Fruit fly (Drosophila melanogaster) whole organism: Measurements from ENCODE around the gene mia.

Source experiments
- CG8478 ChIP-seq: fragments of >200 bp; optimal IDR thresholded peaks from 2 replicates; lab custom pipeline; 2018; ENCODE audit warnings: inconsistent platforms
- Dll ChIP-seq: fragments of >200 bp; optimal IDR thresholded peaks from 2 replicates; lab custom pipeline; 2017
- EcR ChIP-seq, 2 experiments: fragments of >200 bp; optimal IDR thresholded peaks; 2 replicates each; lab custom pipeline; 2017; ENCODE audit warnings: missing biosample characterization in 2 of 2, missing genetic modification characterization in 2 of 2, missing genetic modification reagents in 2 of 2
- pan ChIP-seq: fragments of >200 bp; optimal IDR thresholded peaks from 2 replicates; lab custom pipeline; 2017
- psq ChIP-seq: fragments of >200 bp; optimal IDR thresholded peaks from 2 replicates; lab custom pipeline; 2017
- usp ChIP-seq: fragments of >200 bp; optimal IDR thresholded peaks from 2 replicates; lab custom pipeline; 2017; ENCODE audit warnings: missing biosample characterization, missing genetic modification characterization, mixed read lengths

mia gene

DNA sequence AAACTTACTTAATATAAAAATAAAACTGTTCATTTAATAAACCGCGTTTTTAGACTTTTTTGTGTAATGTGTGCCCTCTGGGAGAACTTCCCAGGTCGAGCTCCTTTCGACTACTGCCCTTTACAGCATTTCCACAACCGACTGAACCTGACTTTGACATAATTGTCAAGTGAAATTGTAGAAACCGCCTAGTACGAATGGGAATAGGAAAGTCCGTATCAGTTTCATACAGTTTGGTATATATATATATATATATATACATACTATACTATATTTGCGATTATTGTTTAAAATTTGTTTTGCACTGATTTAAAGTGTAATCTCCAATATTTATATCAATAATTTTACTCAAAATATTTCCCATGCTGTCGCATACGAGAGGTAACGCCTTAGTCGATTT is at the start of gene mia:
Gene mia, minus strand, starts transcription at position 101 of the 400 bp plus-strand sequence.
- TF ChIP-seq CG8478 (lab: Kevin White, UChicago) (no peak), usp (GFP tag; lab: Kevin White, UChicago) (no peak), EcR (GFP tag; optimal IDR thresholded peaks at IDR 0.05; lab: Kevin White, UChicago) (no peak), psq (lab: Kevin White, UChicago) (no peak), pan (no peak), Dll (no peak)

DNA sequence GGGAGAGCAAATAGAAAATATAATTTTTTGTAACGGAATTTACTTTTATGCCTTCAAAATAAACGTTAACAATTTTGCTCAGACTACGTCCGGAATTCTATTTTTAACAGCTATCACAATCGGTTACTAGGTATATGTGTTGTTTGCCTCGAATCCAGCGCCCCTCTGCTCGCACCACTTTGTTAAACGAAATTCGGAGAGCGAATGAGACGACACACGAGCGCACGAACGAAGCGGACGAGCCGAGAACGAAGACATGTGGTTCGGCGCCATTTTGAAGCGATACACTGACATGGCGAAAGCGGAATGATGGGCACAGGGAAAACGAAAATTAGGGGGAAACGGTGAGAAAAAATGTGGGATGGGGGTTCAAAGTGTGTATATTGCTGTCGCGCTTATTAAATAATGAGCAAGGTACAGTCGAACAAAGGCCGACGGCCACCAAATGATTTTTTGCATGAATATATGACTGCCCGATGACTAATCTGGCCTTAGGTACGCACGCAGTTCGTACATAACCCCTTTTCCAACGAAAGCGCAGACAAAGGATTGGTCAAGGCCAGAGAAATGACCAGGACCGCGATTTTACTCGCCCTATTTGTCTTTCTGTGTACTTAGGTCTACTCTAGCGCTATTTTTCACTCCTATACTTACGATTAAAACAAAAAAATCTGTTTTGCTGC is 49.5 kb upstream of the mia start:
- no peak for TF ChIP-seq psq (lab: Kevin White, UChicago)
- no peak for TF ChIP-seq Dll
- TF ChIP-seq CG8478 (lab: Kevin White, UChicago), result no peak
- no peak for TF ChIP-seq pan
- TF ChIP-seq EcR (GFP tag; optimal IDR thresholded peaks at IDR 0.05; lab: Kevin White, UChicago), result no peak
- no peak for TF ChIP-seq usp (GFP tag; lab: Kevin White, UChicago)

DNA sequence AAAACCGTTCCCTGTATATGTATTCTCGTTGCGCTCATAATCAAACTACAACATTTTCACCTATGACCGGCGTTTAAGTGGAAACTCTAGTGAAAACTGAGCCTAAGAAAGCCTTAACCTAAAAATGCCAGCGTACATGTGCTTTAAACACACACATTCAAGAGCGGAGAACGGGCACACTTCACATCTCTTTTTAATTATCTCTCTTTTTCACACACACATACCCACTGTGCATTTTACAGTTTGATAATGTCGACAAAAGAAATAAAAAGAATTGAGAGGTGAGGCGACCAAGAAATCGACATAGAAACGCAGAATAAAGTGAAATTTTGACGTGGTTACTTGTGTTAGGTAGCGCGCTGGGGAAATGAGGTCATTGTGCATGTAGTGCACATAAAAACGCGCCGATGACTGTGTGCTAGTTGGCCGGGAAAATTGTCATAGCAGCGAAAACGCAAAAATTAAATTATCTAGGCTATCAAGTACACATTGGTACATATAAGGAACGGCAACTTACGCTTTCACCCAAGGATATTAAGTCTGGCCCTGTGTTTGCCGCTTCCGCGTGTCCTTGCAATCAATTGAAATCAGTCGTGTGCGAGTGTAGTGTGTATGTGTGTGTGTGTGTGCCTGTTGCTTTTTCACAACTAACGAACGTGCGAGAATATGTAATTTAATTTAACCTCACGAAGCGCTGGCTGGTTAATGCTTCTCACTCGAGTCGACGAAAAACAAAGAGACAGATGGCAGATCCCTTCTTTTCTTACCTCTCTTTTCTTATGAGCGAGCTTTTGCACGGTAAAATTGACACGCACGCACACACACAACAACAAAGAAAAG is 48.8 kb upstream of the mia start:
- TF ChIP-seq EcR (GFP tag; optimal IDR thresholded peaks at IDR 0.05; lab: Kevin White, UChicago) (peak in 1 of 2 experiments; percentile 15), psq (lab: Kevin White, UChicago) (no peak)

DNA sequence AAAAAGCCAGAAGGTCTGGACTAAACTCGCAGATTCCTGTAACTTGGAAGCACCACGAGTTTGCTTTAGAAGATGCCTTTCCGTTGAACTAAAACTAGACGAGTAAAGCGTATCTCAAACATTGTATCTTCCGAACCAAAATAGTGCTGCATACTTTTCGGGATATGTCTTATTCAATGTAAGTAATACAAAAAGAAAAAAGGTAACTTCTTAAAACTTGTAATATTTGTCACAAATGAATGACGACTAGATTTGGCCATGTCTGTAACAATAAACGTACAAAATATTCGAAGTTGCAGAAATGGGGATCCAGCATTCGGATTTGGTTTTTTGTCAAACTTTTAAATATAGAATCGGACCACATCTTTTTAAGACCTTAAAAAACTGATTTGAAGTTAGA is 43.9 kb upstream of the mia start:
- no peak for TF ChIP-seq psq (lab: Kevin White, UChicago)
- TF ChIP-seq EcR (GFP tag; optimal IDR thresholded peaks at IDR 0.05; lab: Kevin White, UChicago), result no peak
- TF ChIP-seq CG8478 (lab: Kevin White, UChicago), result no peak
- TF ChIP-seq usp (GFP tag; lab: Kevin White, UChicago), result no peak
- no peak for TF ChIP-seq pan
- TF ChIP-seq Dll, result no peak

DNA sequence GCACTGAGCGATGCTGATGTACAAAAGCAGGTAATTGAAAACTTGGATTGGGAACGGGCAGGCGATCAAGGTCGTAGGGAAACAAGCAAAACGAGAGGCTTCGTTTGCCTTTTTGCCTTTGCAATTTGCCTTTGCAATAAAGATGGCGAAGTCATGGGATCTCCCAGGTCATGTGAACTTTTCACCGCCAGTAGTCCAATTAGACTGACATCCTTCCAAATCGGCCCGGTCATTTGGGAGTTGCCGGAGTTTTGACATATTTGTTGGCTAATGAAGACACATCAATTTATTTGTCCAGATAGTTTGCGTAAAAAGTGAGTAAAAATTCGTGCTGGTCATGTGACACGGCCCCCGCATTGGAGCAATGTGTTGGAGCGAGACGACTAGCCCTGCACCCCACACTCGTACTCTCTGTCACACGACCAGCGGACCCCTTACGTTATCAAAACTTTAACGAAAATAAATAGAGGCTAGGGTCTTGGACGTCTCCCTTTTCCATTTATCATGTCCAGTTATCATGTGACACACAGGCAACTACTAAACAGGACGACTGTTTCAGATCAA is 41.1 kb upstream of the mia start:
- peak; percentile 49 for TF ChIP-seq CG8478 (lab: Kevin White, UChicago)
- no peak for TF ChIP-seq EcR (GFP tag; optimal IDR thresholded peaks at IDR 0.05; lab: Kevin White, UChicago)

DNA sequence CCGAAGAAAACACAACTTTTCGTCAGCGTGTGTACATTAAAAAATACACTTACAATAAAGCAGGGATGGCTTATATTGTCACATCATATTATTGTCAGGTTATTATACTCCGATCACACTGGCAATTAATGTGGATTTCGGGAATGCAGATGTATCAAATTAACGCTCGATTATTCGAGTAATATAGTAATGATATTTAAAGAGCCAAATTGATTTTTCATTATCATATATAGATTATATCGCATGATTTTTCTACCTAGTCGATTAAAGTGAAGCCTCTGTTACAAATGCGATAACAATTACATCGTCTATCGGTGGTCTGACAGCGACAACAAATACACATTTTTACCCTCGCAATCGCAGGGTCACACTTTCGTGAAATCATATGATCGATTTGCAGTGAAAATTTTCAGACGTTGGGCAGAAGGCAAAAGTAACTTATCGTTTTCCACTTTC is 40.5 kb upstream of the mia start, which contains the start of the genes noi and Vha26:
Gene noi, minus strand, starts transcription at position 62 of the 456 bp plus-strand sequence.
Gene Vha26, plus strand, starts transcription at position 366 of the 456 bp plus-strand sequence.
- TF ChIP-seq EcR (GFP tag; optimal IDR thresholded peaks at IDR 0.05; lab: Kevin White, UChicago), result no peak
- no peak for TF ChIP-seq Dll
- TF ChIP-seq CG8478 (lab: Kevin White, UChicago), result no peak
- no peak for TF ChIP-seq psq (lab: Kevin White, UChicago)
- TF ChIP-seq usp (GFP tag; lab: Kevin White, UChicago), result no peak
- no peak for TF ChIP-seq pan

DNA sequence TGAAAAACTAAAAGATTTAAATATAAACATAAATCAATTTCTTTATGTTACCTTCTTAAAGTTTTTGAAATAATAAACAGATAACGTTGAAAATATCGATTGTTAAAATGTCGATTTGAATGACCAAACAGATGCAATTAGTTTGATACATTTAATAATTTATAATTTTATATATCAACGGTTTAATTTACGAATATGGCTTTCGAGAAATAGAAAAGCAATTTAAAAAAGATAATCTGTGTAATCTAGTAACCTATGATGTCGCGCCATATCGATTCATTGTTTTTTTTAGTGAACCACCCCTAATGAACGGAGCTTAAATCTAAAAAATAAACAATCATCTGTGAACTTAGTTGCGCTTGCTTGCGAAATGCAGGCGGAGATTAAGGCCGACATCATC is 37.6 kb upstream of the mia start, which contains the start of gene PolZ2:
Gene PolZ2, plus strand, starts transcription at position 301 of the 400 bp plus-strand sequence.
- no peak for TF ChIP-seq pan
- no peak for TF ChIP-seq Dll
- no peak for TF ChIP-seq CG8478 (lab: Kevin White, UChicago)
- TF ChIP-seq EcR (GFP tag; optimal IDR thresholded peaks at IDR 0.05; lab: Kevin White, UChicago), result no peak
- TF ChIP-seq psq (lab: Kevin White, UChicago), result no peak
- no peak for TF ChIP-seq usp (GFP tag; lab: Kevin White, UChicago)

DNA sequence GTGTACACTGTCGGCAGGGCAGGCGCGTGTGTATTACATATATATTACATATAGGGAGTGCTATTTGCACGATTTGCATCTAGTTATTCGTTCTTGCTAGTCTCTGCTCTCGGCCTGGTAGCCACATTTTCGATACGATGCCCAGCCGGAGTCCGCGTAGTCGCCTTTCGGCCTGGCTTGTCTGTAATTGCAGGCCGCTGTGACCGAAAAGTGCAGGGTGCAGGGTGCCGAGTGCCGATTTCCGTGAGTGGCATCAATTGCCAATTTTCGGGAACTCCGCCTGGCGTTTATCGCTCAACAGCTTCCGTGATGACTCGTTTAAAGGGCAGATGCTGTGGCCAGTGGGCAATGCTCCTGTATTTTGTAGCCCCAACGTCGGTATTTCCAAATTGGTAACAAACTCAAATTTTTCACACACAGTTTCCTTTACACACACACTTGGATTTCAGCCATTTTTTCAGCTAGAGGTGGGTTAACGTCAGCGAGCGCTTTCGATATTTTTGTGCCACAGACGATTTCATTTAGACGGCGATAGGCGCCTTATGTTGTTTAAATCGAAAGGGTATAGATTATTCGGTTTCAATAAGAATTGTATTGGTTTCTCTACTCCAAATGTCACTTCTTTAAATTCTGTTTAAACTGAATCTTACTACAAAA is 37.0 kb upstream of the mia start, which contains the start of gene CG2926:
Gene CG2926, minus strand, starts transcription at position 518 of the 657 bp plus-strand sequence.
- TF ChIP-seq psq (lab: Kevin White, UChicago) (no peak), Dll (no peak), CG8478 (lab: Kevin White, UChicago) (no peak), usp (GFP tag; lab: Kevin White, UChicago) (no peak), EcR (GFP tag; optimal IDR thresholded peaks at IDR 0.05; lab: Kevin White, UChicago) (no peak), pan (no peak)

DNA sequence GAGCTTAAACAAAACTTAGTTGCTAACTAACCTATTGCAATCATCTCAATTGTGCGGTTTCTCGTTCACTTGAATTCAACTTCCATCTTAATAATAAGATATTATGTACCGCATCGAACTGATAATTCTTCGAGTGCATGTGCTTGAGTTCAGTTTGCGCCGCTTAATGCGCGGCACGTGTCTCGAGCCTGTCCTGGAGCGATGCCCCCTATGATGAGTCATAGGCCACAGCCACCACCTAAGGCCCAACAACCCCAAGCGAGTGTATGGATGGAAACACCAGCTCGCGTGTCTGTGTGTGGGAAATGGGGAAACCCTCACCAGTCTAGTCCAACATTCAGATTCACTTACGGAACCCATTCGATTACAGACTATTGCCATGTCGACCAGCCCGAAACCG is 22.9 kb upstream of the mia start:
- no peak for TF ChIP-seq psq (lab: Kevin White, UChicago)
- no peak for TF ChIP-seq EcR (GFP tag; optimal IDR thresholded peaks at IDR 0.05; lab: Kevin White, UChicago)
- no peak for TF ChIP-seq Dll
- TF ChIP-seq usp (GFP tag; lab: Kevin White, UChicago), result no peak
- TF ChIP-seq pan, result no peak
- TF ChIP-seq CG8478 (lab: Kevin White, UChicago), result no peak

DNA sequence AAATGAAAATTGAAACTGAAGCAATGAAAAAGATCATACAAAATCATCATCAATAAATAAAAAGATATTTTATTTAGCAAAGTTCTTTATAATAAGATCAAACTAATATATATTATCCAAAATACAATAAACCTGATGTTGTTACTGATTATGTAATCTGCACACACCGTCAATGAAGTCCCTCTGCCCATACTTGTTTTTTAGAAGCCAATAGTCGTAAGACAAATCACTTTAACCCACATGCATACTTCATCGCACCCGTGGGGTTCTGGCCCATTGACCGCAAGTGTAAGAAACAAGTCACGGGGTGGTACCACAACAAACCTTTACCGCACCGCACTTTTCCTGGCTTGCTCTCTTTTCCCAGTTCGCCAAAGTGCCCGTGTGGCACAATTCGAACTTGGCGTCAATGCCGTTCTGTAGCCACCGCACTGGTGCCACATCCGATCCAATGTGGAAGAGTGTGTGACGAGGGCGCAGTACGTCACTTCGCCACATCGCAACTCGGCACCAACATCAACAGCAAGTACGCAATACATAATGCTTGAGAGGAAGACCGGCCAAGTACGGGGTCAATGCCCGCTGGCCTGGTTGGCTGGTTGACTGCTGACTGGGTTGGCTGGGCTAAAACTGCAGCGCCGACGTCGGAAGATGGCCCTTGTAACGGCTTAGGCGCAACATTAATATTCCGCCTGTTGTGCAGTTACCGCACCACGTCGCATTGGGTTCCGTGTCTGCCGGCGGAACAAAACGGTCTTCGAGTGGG is 22.1 kb upstream of the mia start:
- TF ChIP-seq EcR (GFP tag; optimal IDR thresholded peaks at IDR 0.05; lab: Kevin White, UChicago) (peak in 1 of 2 experiments; percentile 75), Dll (no peak), CG8478 (lab: Kevin White, UChicago) (no peak), psq (lab: Kevin White, UChicago) (no peak), usp (GFP tag; lab: Kevin White, UChicago) (no peak)
